Worm (Caenorhabditis elegans) whole organism, L4 larva: ENCODE measurements around the gene col-144.

Source experiments
- D1046.2 ChIP-seq: fragments of 200-800 bp; sonication (Bioruptor generic); IDR thresholded peaks from 2 replicates; pipeline ENCODE4 v1.3.6; 2022; ENCODE audit warnings: missing genetic modification characterization, missing compliant biosample characterization
- F10B5.3 ChIP-seq: sonication (generic microtip); optimal IDR thresholded peaks from 2 replicates; lab custom pipeline; 2016; ENCODE audit warnings: mild to moderate bottlenecking, missing genetic modification characterization, missing compliant biosample characterization
- R02D3.7 ChIP-seq: fragments of 150-350 bp; sonication (generic microtip); optimal IDR thresholded peaks from 3 replicates; lab custom pipeline; 2014; ENCODE audit warnings: missing biosample characterization, missing genetic modification characterization
- T26A8.4 ChIP-seq: fragments of 200-800 bp; sonication (Bioruptor generic); IDR thresholded peaks from 2 replicates; pipeline ENCODE4 v1.3.6; 2022; ENCODE audit warnings: missing genetic modification characterization, missing compliant biosample characterization
- Y105C5A.15 ChIP-seq: fragments of 200-800 bp; sonication (Bioruptor generic); IDR thresholded peaks from 2 replicates; pipeline ENCODE4 v1.3.6; 2022; ENCODE audit warnings: missing genetic modification characterization, missing compliant biosample characterization
- ZK546.5 ChIP-seq, 2 experiments: sonication (generic microtip); optimal IDR thresholded peaks; 2 replicates each; lab custom pipeline; 2017; ENCODE audit warnings: missing biosample characterization in 2 of 2, missing genetic modification characterization in 2 of 2
- aha-1 ChIP-seq: fragments of 150-350 bp; peaks from one replicate; lab custom pipeline; 2014; ENCODE audit warnings: missing biosample characterization, missing genetic modification characterization
- aly-2 ChIP-seq: sonication (generic microtip); optimal IDR thresholded peaks from 2 replicates; lab custom pipeline; 2018; ENCODE audit warnings: missing biosample characterization, missing genetic modification characterization
- attf-4 ChIP-seq: sonication (generic microtip); optimal IDR thresholded peaks from 3 replicates; lab custom pipeline; 2017; ENCODE audit warnings: missing biosample characterization, missing genetic modification characterization
- ceh-62 ChIP-seq: sonication (generic microtip); optimal IDR thresholded peaks from 2 replicates; lab custom pipeline; 2017; ENCODE audit warnings: missing biosample characterization, missing genetic modification characterization
- ceh-82 ChIP-seq: sonication (generic microtip); optimal IDR thresholded peaks from 2 replicates; lab custom pipeline; 2017; ENCODE audit warnings: missing biosample characterization, missing genetic modification characterization
- ces-1 ChIP-seq: fragments of 150-350 bp; sonication (generic microtip); optimal IDR thresholded peaks from 4 replicates; lab custom pipeline; 2014; ENCODE audit warnings: missing biosample characterization, missing genetic modification reagents, missing genetic modification characterization
- daf-12 ChIP-seq: fragments of 150-350 bp; optimal IDR thresholded peaks from 2 replicates; lab custom pipeline; 2014; ENCODE audit warnings: missing biosample characterization, missing genetic modification reagents, missing genetic modification characterization
- daf-16 ChIP-seq, 3 experiments: sonication (generic microtip); optimal IDR thresholded peaks; 2 replicates each; lab custom pipeline; 2016 to 2017; ENCODE audit warnings: missing genetic modification characterization in 3 of 3, missing genetic modification reagents in 3 of 3, mild to moderate bottlenecking in 2 of 3, missing compliant biosample characterization in 2 of 3, missing biosample characterization in 1 of 3, moderate library complexity in 1 of 3
- dmd-8 ChIP-seq: fragments of 200-800 bp; sonication (Bioruptor generic); IDR thresholded peaks from 2 replicates; pipeline ENCODE4 v1.3.6; 2022; ENCODE audit warnings: missing genetic modification characterization, missing compliant biosample characterization
- egl-43 ChIP-seq: fragments of 200-800 bp; sonication (Bioruptor generic); IDR thresholded peaks from 2 replicates; pipeline ENCODE4 v1.3.6; 2022; ENCODE audit warnings: missing genetic modification reagents, missing genetic modification characterization, missing compliant biosample characterization
- fkh-10 ChIP-seq: fragments of 150-350 bp; optimal IDR thresholded peaks from 2 replicates; lab custom pipeline; 2014; ENCODE audit warnings: missing biosample characterization, missing genetic modification reagents, missing genetic modification characterization
- hif-1 ChIP-seq, 2 experiments: sonication (generic microtip); optimal IDR thresholded peaks; 2 replicates each; lab custom pipeline; 2016 to 2017; ENCODE audit warnings: missing compliant biosample characterization in 2 of 2, missing genetic modification characterization in 2 of 2, missing genetic modification reagents in 2 of 2, missing genotype in 2 of 2, mild to moderate bottlenecking in 1 of 2
- hlh-11 ChIP-seq: fragments of 200-800 bp; sonication (Bioruptor generic); optimal IDR thresholded peaks from 2 replicates; lab custom pipeline; 2018; ENCODE audit warnings: mild to moderate bottlenecking, missing genetic modification characterization, missing compliant biosample characterization
- hlh-30 ChIP-seq: sonication (generic microtip); optimal IDR thresholded peaks from 2 replicates; lab custom pipeline; 2017; ENCODE audit warnings: antibody characterized with exemption, mild to moderate bottlenecking, missing genetic modification characterization, missing compliant biosample characterization; ENCODE audit not compliant: insufficient read depth
- hmg-1.1 ChIP-seq: fragments of 200-800 bp; sonication (Bioruptor generic); IDR thresholded peaks from 2 replicates; pipeline ENCODE4 v1.3.6; 2022; ENCODE audit warnings: missing genetic modification reagents, missing genetic modification characterization, missing compliant biosample characterization
- jun-1 ChIP-seq: fragments of 150-350 bp; optimal IDR thresholded peaks from 2 replicates; lab custom pipeline; 2014; ENCODE audit warnings: missing biosample characterization, missing genetic modification reagents, missing genetic modification characterization
- lin-1 ChIP-seq: fragments of 200-800 bp; sonication (Bioruptor generic); IDR thresholded peaks from 2 replicates; pipeline ENCODE4 v1.3.6; 2022; ENCODE audit warnings: missing genetic modification reagents, missing genetic modification characterization, missing compliant biosample characterization
- lin-13 ChIP-seq: fragments of 150-350 bp; optimal IDR thresholded peaks from 2 replicates; lab custom pipeline; 2014; ENCODE audit warnings: missing biosample characterization, missing genetic modification reagents, missing genetic modification characterization
- lin-15B ChIP-seq: fragments of 150-350 bp; sonication (generic microtip); optimal IDR thresholded peaks from 3 replicates; lab custom pipeline; 2014; ENCODE audit warnings: missing biosample characterization, missing genetic modification characterization
- lin-29 ChIP-seq: fragments of 200-800 bp; sonication (Bioruptor generic); IDR thresholded peaks from 2 replicates; pipeline ENCODE4 v1.3.6; 2022; ENCODE audit warnings: missing genetic modification reagents, missing genetic modification characterization, missing compliant biosample characterization
- lir-3 ChIP-seq: sonication (generic microtip); optimal IDR thresholded peaks from 2 replicates; lab custom pipeline; 2016; ENCODE audit warnings: mild to moderate bottlenecking, missing genetic modification characterization, missing compliant biosample characterization
- madf-5 ChIP-seq, 2 experiments: fragments of 200-800 bp; sonication (Bioruptor generic); IDR thresholded peaks; 2 replicates each; pipeline ENCODE4 v1.3.6; 2022; ENCODE audit warnings: missing compliant biosample characterization in 2 of 2, missing genetic modification characterization in 2 of 2
- madf-9 ChIP-seq: fragments of 200-800 bp; sonication (Bioruptor generic); conservative IDR thresholded peaks from 2 replicates; pipeline ENCODE4 v1.3.6; 2022; ENCODE audit warnings: missing genetic modification reagents, missing genetic modification characterization, missing compliant biosample characterization
- mdt-29 ChIP-seq: fragments of 200-800 bp; sonication (Bioruptor generic); IDR thresholded peaks from 2 replicates; pipeline ENCODE4 v1.3.6; 2022; ENCODE audit warnings: missing genetic modification reagents, missing genetic modification characterization, missing compliant biosample characterization
- mes-2 ChIP-seq: sonication (generic microtip); optimal IDR thresholded peaks from 2 replicates; lab custom pipeline; 2016; ENCODE audit warnings: missing genotype, mild to moderate bottlenecking, missing genetic modification characterization, missing compliant biosample characterization; ENCODE audit not compliant: poor library complexity, severe bottlenecking
- nhr-237 ChIP-seq: sonication (generic microtip); optimal IDR thresholded peaks from 2 replicates; lab custom pipeline; 2017; ENCODE audit warnings: missing biosample characterization, missing genetic modification characterization
- nhr-28 ChIP-seq: fragments of 150-350 bp; optimal IDR thresholded peaks from 2 replicates; lab custom pipeline; 2014; ENCODE audit warnings: missing biosample characterization, missing genetic modification characterization
- nhr-41 ChIP-seq: fragments of 200-800 bp; sonication (Bioruptor generic); IDR thresholded peaks from 2 replicates; pipeline ENCODE4 v1.3.6; 2022; ENCODE audit warnings: missing genetic modification reagents, missing genetic modification characterization, missing compliant biosample characterization
- nhr-42 ChIP-seq: fragments of 200-800 bp; sonication (Bioruptor generic); IDR thresholded peaks from 2 replicates; pipeline ENCODE4 v1.3.6; 2022; ENCODE audit warnings: missing genetic modification characterization, missing compliant biosample characterization
- nhr-6 ChIP-seq: fragments of 150-350 bp; optimal IDR thresholded peaks from 2 replicates; lab custom pipeline; 2014; ENCODE audit warnings: missing biosample characterization, missing genetic modification characterization
- nhr-77 ChIP-seq: fragments of 150-350 bp; optimal IDR thresholded peaks from 2 replicates; lab custom pipeline; 2014; ENCODE audit warnings: missing biosample characterization, missing genetic modification characterization
- pha-4 ChIP-seq, 2 experiments: fragments of 150-350 bp in 1 of 2; fragments of 200-800 bp in 1 of 2; sonication (Bioruptor generic) in 1 of 2; IDR thresholded peaks in 1 of 2; optimal IDR thresholded peaks in 1 of 2; 2 replicates each; pipeline versions ENCODE4 v1.3.6 to Lab custom; 2014 to 2022; ENCODE audit warnings: missing genetic modification characterization in 2 of 2, missing genetic modification reagents in 2 of 2, missing biosample characterization in 1 of 2, missing compliant biosample characterization in 1 of 2
- pqm-1 ChIP-seq: sonication (generic microtip); optimal IDR thresholded peaks from 2 replicates; lab custom pipeline; 2017; ENCODE audit warnings: missing biosample characterization, missing genetic modification characterization
- rbr-2 ChIP-seq: sonication (generic microtip); optimal IDR thresholded peaks from 2 replicates; lab custom pipeline; 2016; ENCODE audit warnings: missing genotype, missing genetic modification characterization, missing compliant biosample characterization
- saeg-2 ChIP-seq: fragments of 200-800 bp; sonication (Bioruptor generic); IDR thresholded peaks from 2 replicates; pipeline ENCODE4 v1.3.6; 2022; ENCODE audit warnings: missing genetic modification reagents, missing genetic modification characterization, missing compliant biosample characterization
- sdz-12 ChIP-seq: fragments of 200-800 bp; sonication (Bioruptor generic); optimal IDR thresholded peaks from 2 replicates; lab custom pipeline; 2018; ENCODE audit warnings: mild to moderate bottlenecking, missing genetic modification characterization, missing compliant biosample characterization
- skn-1 ChIP-seq: fragments of 150-350 bp; optimal IDR thresholded peaks from 2 replicates; lab custom pipeline; 2014; ENCODE audit warnings: missing biosample characterization, missing genetic modification characterization
- snpc-4 ChIP-seq: fragments of 150-350 bp; optimal IDR thresholded peaks from 2 replicates; lab custom pipeline; 2014; ENCODE audit warnings: missing biosample characterization, missing genetic modification characterization
- unc-130 ChIP-seq: sonication (generic microtip); optimal IDR thresholded peaks from 2 replicates; lab custom pipeline; 2016; ENCODE audit warnings: missing genetic modification reagents, missing genetic modification characterization, missing compliant biosample characterization
- unc-62 ChIP-seq, 3 experiments: fragments of 150-350 bp in 1 of 3; sonication (generic microtip); optimal IDR thresholded peaks in 2 of 3; peaks in 1 of 3; 1 replicate in 1 of 3; 2 replicates in 2 of 3; lab custom pipeline; 2014 to 2017; ENCODE audit warnings: missing biosample characterization in 3 of 3, missing genetic modification characterization in 3 of 3, missing genetic modification reagents in 3 of 3, missing genotype in 1 of 3
- vab-7 ChIP-seq: fragments of 200-800 bp; sonication (Bioruptor generic); IDR thresholded peaks from 2 replicates; pipeline ENCODE4 v1.3.6; 2022; ENCODE audit warnings: missing genetic modification reagents, missing genetic modification characterization, missing compliant biosample characterization
- zip-11 ChIP-seq: fragments of 200-800 bp; sonication (Bioruptor generic); IDR thresholded peaks from 2 replicates; pipeline ENCODE4 v1.3.6; 2022; ENCODE audit warnings: missing genetic modification characterization, missing compliant biosample characterization
- zip-2 ChIP-seq: fragments of 150-350 bp; optimal IDR thresholded peaks from 2 replicates; lab custom pipeline; 2014; ENCODE audit warnings: missing biosample characterization, missing genetic modification characterization
- ztf-11 ChIP-seq: fragments of 150-350 bp; optimal IDR thresholded peaks from 2 replicates; lab custom pipeline; 2014; ENCODE audit warnings: missing biosample characterization, missing genetic modification characterization

col-144 gene

DNA sequence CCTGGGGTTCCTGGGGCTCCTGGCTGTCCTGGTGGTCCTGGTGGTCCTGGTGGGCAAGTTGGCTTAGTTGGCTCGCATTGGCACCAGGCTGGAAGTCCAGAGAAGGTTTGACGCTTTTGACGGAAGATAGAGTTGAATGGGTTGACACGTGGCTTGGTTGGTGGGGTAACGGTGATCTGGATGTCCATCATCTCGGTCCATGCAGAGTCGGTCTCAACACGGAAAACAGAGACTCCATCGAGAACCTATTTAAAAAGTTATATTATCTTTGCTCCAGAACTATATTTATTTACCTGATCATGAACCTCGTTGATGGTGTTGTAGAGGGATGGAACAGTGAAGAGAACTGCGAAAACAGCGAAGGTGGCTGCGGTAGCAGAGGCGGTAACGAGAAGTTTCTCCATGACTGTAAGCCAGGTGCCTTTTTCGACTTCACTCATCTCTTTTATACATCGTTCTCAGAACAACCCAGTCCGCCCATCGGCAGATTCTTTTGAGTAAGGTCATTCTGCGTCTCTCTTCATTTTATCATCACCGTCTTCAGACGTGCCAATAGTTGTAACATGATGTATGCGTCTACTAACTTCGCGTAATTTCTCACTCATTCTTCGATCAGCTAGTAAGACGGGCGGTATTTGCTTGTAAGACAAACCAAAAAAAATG is at the start of gene col-144:
TSS of gene col-144 (minus strand) at position 419 of the 663 bp plus-strand sequence.
- no peak for TF ChIP-seq ces-1
- TF ChIP-seq zip-11 (GFP tag; lab: Robert Waterston, UW) = no peak
- no peak for TF ChIP-seq nhr-42
- peak; percentile 78 for TF ChIP-seq T26A8.4
- TF ChIP-seq daf-16 (GFP tag; optimal IDR thresholded peaks at IDR 0.05; lab: Kevin White, UChicago) = no peak
- TF ChIP-seq daf-16 (tag; optimal IDR thresholded peaks at IDR 0.05; lab: Kevin White, UChicago) = no peak
- no peak for TF ChIP-seq nhr-77 (tag; lab: Kevin White, UChicago)
- no peak for TF ChIP-seq fkh-10
- 0 out of 4 replicates have a peak, but pooled peaks of 1 of the 2 experiments have one; percentile 61 for TF ChIP-seq madf-5 (GFP tag; IDR thresholded peaks at IDR 0.05; lab: Robert Waterston, UW)
- peak; percentile 40 for TF ChIP-seq hlh-11 (tag; lab: Kevin White, UChicago)
- TF ChIP-seq nhr-237 (tag; lab: Kevin White, UChicago) = no peak
- no peak for TF ChIP-seq skn-1 (tag; lab: Kevin White, UChicago)
- no peak for TF ChIP-seq lir-3
- TF ChIP-seq hmg-1.1 (GFP tag; lab: Robert Waterston, UW) = no peak
- no peak for TF ChIP-seq aly-2 (tag; lab: Kevin White, UChicago)
- TF ChIP-seq ZK546.5 (tag; optimal IDR thresholded peaks at IDR 0.05; lab: Kevin White, UChicago) = no peak
- no peak for TF ChIP-seq madf-9 (GFP tag; lab: Robert Waterston, UW)
- TF ChIP-seq mes-2 (tag; lab: Kevin White, UChicago) = no peak
- TF ChIP-seq rbr-2 = no peak
- no peak for TF ChIP-seq zip-2
- TF ChIP-seq aha-1 (tag; lab: Kevin White, UChicago) = peak; percentile 95
- TF ChIP-seq dmd-8 = no peak
- no peak for TF ChIP-seq lin-29 (GFP tag; lab: Robert Waterston, UW)
- TF ChIP-seq nhr-41 (GFP tag; lab: Robert Waterston, UW) = no peak
- peak in 1 of 2 experiments; percentile 17 for TF ChIP-seq unc-62 (GFP tag; optimal IDR thresholded peaks at IDR 0.05 in 1 of 2; lab: Kevin White, UChicago)
- no peak for TF ChIP-seq unc-62 (tag; optimal IDR thresholded peaks at IDR 0.05; lab: Kevin White, UChicago)
- TF ChIP-seq egl-43 (GFP tag; lab: Robert Waterston, UW) = 0 out of 2 replicates have a peak, but pooled peaks have one; percentile 16
- TF ChIP-seq vab-7 (GFP tag; lab: Robert Waterston, UW) = no peak
- TF ChIP-seq attf-4 (tag; lab: Kevin White, UChicago) = no peak
- TF ChIP-seq unc-130 (GFP tag; lab: Kevin White, UChicago) = no peak
- peak; percentile 63 for TF ChIP-seq nhr-28 (tag; lab: Kevin White, UChicago)
- no peak for TF ChIP-seq Y105C5A.15
- TF ChIP-seq R02D3.7 (tag; lab: Kevin White, UChicago) = no peak
- TF ChIP-seq F10B5.3 (tag; lab: Kevin White, UChicago) = no peak
- no peak for TF ChIP-seq sdz-12 (GFP tag; lab: Kevin White, UChicago)
- TF ChIP-seq ceh-62 (tag; lab: Kevin White, UChicago) = no peak
- TF ChIP-seq ztf-11 (tag; lab: Kevin White, UChicago) = no peak
- TF ChIP-seq jun-1 = no peak
- TF ChIP-seq mdt-29 (GFP tag; lab: Robert Waterston, UW) = no peak
- TF ChIP-seq ceh-82 = no peak
- TF ChIP-seq snpc-4 (tag; lab: Kevin White, UChicago) = no peak
- no peak for TF ChIP-seq lin-1 (GFP tag; lab: Robert Waterston, UW)
- TF ChIP-seq nhr-6 (tag; lab: Kevin White, UChicago) = no peak
- peak; percentile 41 for TF ChIP-seq hlh-30
- no peak for TF ChIP-seq D1046.2 (GFP tag; lab: Robert Waterston, UW)
- no peak for TF ChIP-seq hif-1 (tag; optimal IDR thresholded peaks at IDR 0.05; lab: Kevin White, UChicago)
- no peak for TF ChIP-seq lin-15B (tag; lab: Kevin White, UChicago)
- TF ChIP-seq saeg-2 (GFP tag; lab: Robert Waterston, UW) = no peak
- no peak for TF ChIP-seq pha-4 (GFP tag; IDR thresholded peaks at IDR 0.05; lab: Robert Waterston, UW)
- no peak for TF ChIP-seq pha-4 (tag; optimal IDR thresholded peaks at IDR 0.05; lab: Kevin White, UChicago)
- TF ChIP-seq daf-12 (tag; lab: Kevin White, UChicago) = no peak
- TF ChIP-seq lin-13 (GFP tag; lab: Kevin White, UChicago) = no peak
- TF ChIP-seq pqm-1 (tag; lab: Kevin White, UChicago) = no peak
